Worm (Caenorhabditis elegans) whole organism, L2 larva: Measurements from ENCODE around the gene srw-124.

Experiments used
- aly-2 ChIP-seq: fragments of 150-350 bp; optimal IDR thresholded peaks from 2 replicates; lab custom pipeline; 2014; ENCODE audit warnings: missing biosample characterization, missing genetic modification characterization
- elt-3 ChIP-seq: sonication (generic microtip); optimal IDR thresholded peaks from 2 replicates; lab custom pipeline; 2017; ENCODE audit warnings: missing biosample characterization, missing genetic modification characterization
- lin-11 ChIP-seq: fragments of 150-350 bp; sonication (generic microtip); optimal IDR thresholded peaks from 2 replicates; lab custom pipeline; 2014; ENCODE audit warnings: missing biosample characterization, missing genetic modification characterization, inconsistent platforms, mixed read lengths
- lin-13 ChIP-seq: fragments of 150-350 bp; optimal IDR thresholded peaks from 2 replicates; lab custom pipeline; 2014; ENCODE audit warnings: missing biosample characterization, missing genetic modification reagents, missing genetic modification characterization
- nhr-11 ChIP-seq: fragments of 150-350 bp; optimal IDR thresholded peaks from 2 replicates; lab custom pipeline; 2014; ENCODE audit warnings: missing biosample characterization, missing genetic modification characterization

ce11 chrV:2958202-2958601, 18.2 kb upstream of the srw-124 start, which contains the start of gene srw-142:
- TF ChIP-seq lin-13 (GFP tag; lab: Kevin White, UChicago) (no peak), aly-2 (tag; lab: Kevin White, UChicago) (no peak), nhr-11 (tag; lab: Kevin White, UChicago) (no peak), elt-3 (tag; lab: Kevin White, UChicago) (no peak), lin-11 (tag; lab: Kevin White, UChicago) (no peak)
